Fruit fly (Drosophila melanogaster) whole organism, embryonic: Measurements from ENCODE around the gene Lsp2.

Source experiments
- BEAF-32 ChIP-seq: fragments of 200-800 bp; sonication (Bioruptor generic); optimal IDR thresholded peaks from 3 replicates; lab custom pipeline; 2017; ENCODE audit warnings: missing biosample characterization, missing genetic modification characterization, mild to moderate bottlenecking, moderate library complexity, missing genetic modification reagents
- Bgb ChIP-seq: fragments of 200-800 bp; sonication (Bioruptor generic); IDR thresholded peaks from 2 replicates; pipeline ENCODE4 v1.3.6; 2022; ENCODE audit warnings: missing biosample characterization, missing genetic modification characterization; ENCODE audit not compliant: partially characterized antibody
- CG11456 ChIP-seq: fragments of 200-800 bp; sonication (Bioruptor generic); IDR thresholded peaks from 3 replicates; pipeline ENCODE4 v1.3.6; 2022; ENCODE audit warnings: missing biosample characterization, missing genetic modification characterization
- CG11560 ChIP-seq: fragments of 200-800 bp; sonication (Bioruptor generic); IDR thresholded peaks from 3 replicates; pipeline ENCODE4 v1.3.6; 2022; ENCODE audit warnings: missing biosample characterization, missing genetic modification characterization
- CG12155 ChIP-seq: fragments of 200-800 bp; sonication (Bioruptor generic); optimal IDR thresholded peaks from 3 replicates; lab custom pipeline; 2016; ENCODE audit warnings: missing biosample characterization, missing genetic modification characterization
- CG15601 ChIP-seq: fragments of 200-800 bp; sonication (Bioruptor generic); optimal IDR thresholded peaks from 3 replicates; lab custom pipeline; 2019; ENCODE audit warnings: missing biosample characterization, mild to moderate bottlenecking, missing genetic modification characterization, moderate library complexity
- CG17912 ChIP-seq: fragments of 200-800 bp; sonication (Bioruptor generic); optimal IDR thresholded peaks from 2 replicates; lab custom pipeline; 2018; ENCODE audit warnings: missing biosample characterization, mild to moderate bottlenecking, missing genetic modification characterization
- CG18262 ChIP-seq: fragments of 200-800 bp; optimal IDR thresholded peaks from 3 replicates; lab custom pipeline; 2019; ENCODE audit warnings: missing biosample characterization, mild to moderate bottlenecking, missing genetic modification characterization, moderate library complexity
- CG18599 ChIP-seq: fragments of 200-800 bp; sonication (Bioruptor generic); optimal IDR thresholded peaks from 3 replicates; lab custom pipeline; 2017; ENCODE audit warnings: missing biosample characterization, missing genetic modification characterization, mild to moderate bottlenecking, moderate library complexity, missing genetic modification reagents
- CG31388 ChIP-seq: fragments of 200-800 bp; sonication (Bioruptor generic); optimal IDR thresholded peaks from 2 replicates; lab custom pipeline; 2016; ENCODE audit warnings: missing biosample characterization, missing genetic modification characterization
- CG8281 ChIP-seq: fragments of 200-800 bp; sonication (Bioruptor generic); optimal IDR thresholded peaks from 2 replicates; lab custom pipeline; 2018; ENCODE audit warnings: missing biosample characterization, mild to moderate bottlenecking, missing genetic modification characterization, moderate library complexity
- CG9797 ChIP-seq: fragments of 200-800 bp; sonication (Bioruptor generic); optimal IDR thresholded peaks from 3 replicates; lab custom pipeline; 2018; ENCODE audit warnings: missing biosample characterization, mild to moderate bottlenecking, missing genetic modification characterization
- CoRest ChIP-seq: fragments of 200-800 bp; sonication (Bioruptor generic); optimal IDR thresholded peaks from 3 replicates; lab custom pipeline; 2018; ENCODE audit warnings: missing biosample characterization, mild to moderate bottlenecking, missing genetic modification characterization, moderate library complexity
- Doc3 ChIP-seq: fragments of 200-800 bp; sonication (Bioruptor generic); IDR thresholded peaks from 3 replicates; pipeline ENCODE4 v1.3.6; 2022; ENCODE audit warnings: missing biosample characterization, missing genetic modification characterization; ENCODE audit not compliant: partially characterized antibody
- Ets65A ChIP-seq: fragments of 200-800 bp; sonication (Bioruptor generic); peaks from one replicate; lab custom pipeline; 2016; ENCODE audit warnings: missing biosample characterization, missing genetic modification characterization
- Hand ChIP-seq: fragments of 200-800 bp; sonication (Bioruptor generic); optimal IDR thresholded peaks from 2 replicates; lab custom pipeline; 2017; ENCODE audit warnings: mild to moderate bottlenecking, missing biosample characterization, missing genetic modification reagents, missing genetic modification characterization
- HmgD ChIP-seq: fragments of 200-800 bp; sonication (Bioruptor generic); optimal IDR thresholded peaks from 3 replicates; lab custom pipeline; 2016; ENCODE audit warnings: missing biosample characterization, missing genetic modification characterization
- MBD-R2 ChIP-seq: fragments of 200-800 bp; sonication (Bioruptor generic); IDR thresholded peaks from 2 replicates; pipeline ENCODE4 v1.3.6; 2022; ENCODE audit warnings: missing biosample characterization, missing genetic modification characterization
- Med ChIP-seq: fragments of 200-800 bp; sonication (Bioruptor generic); peaks from one replicate; lab custom pipeline; 2016; ENCODE audit warnings: missing biosample characterization, missing genetic modification characterization, mild to moderate bottlenecking, inconsistent platforms, moderate library complexity
- NC2β ChIP-seq: fragments of 200-800 bp; sonication (Bioruptor generic); optimal IDR thresholded peaks from 2 replicates; lab custom pipeline; 2016; ENCODE audit warnings: missing biosample characterization, missing genetic modification characterization
- Nf-YB ChIP-seq: fragments of 200-800 bp; sonication (Bioruptor generic); optimal IDR thresholded peaks from 3 replicates; lab custom pipeline; 2019; ENCODE audit warnings: missing biosample characterization, mild to moderate bottlenecking, missing genetic modification characterization, moderate library complexity
- Rx ChIP-seq: fragments of 200-800 bp; sonication (Bioruptor generic); IDR thresholded peaks from 2 replicates; pipeline ENCODE4 v1.3.6; 2022; ENCODE audit warnings: missing biosample characterization, missing genetic modification characterization
- Trl ChIP-seq, 3 experiments: fragments of >200 bp in 2 of 3; fragments of 200-800 bp in 1 of 3; sonication (Bioruptor generic) in 1 of 3; optimal IDR thresholded peaks; 2 replicates in 1 of 3; 3 replicates in 2 of 3; lab custom pipeline; 2016 to 2017; ENCODE audit warnings: missing biosample characterization in 1 of 3, missing genetic modification characterization in 1 of 3
- YL-1 ChIP-seq: fragments of 200-800 bp; sonication (Bioruptor generic); optimal IDR thresholded peaks from 3 replicates; lab custom pipeline; 2017; ENCODE audit warnings: missing biosample characterization, mild to moderate bottlenecking, missing genetic modification characterization
- ara ChIP-seq: fragments of 200-800 bp; sonication (Bioruptor generic); IDR thresholded peaks from 2 replicates; pipeline ENCODE4 v1.3.6; 2022; ENCODE audit warnings: missing biosample characterization, missing genetic modification characterization
- bbx ChIP-seq: fragments of 200-800 bp; sonication (Bioruptor generic); IDR thresholded peaks from 2 replicates; pipeline ENCODE4 v1.3.6; 2022; ENCODE audit warnings: missing biosample characterization, missing genetic modification characterization; ENCODE audit not compliant: partially characterized antibody
- br ChIP-seq: fragments of >200 bp; optimal IDR thresholded peaks from 2 replicates; lab custom pipeline; 2017
- cad ChIP-seq: fragments of >200 bp; optimal IDR thresholded peaks from 2 replicates; lab custom pipeline; 2017; ENCODE audit warnings: missing biosample characterization, missing genetic modification characterization
- chinmo ChIP-seq: fragments of 200-800 bp; sonication (Bioruptor generic); IDR thresholded peaks from 4 replicates; pipeline ENCODE4 v1.3.6; 2022; ENCODE audit warnings: missing biosample characterization, missing genetic modification characterization; ENCODE audit not compliant: partially characterized antibody
- crol ChIP-seq: fragments of 200-800 bp; sonication (Bioruptor generic); IDR thresholded peaks from 2 replicates; pipeline ENCODE4 v1.3.6; 2022; ENCODE audit warnings: missing biosample characterization, missing genetic modification characterization
- cwo ChIP-seq: fragments of 200-800 bp; sonication (Bioruptor generic); optimal IDR thresholded peaks from 3 replicates; lab custom pipeline; 2017; ENCODE audit warnings: missing biosample characterization, missing genetic modification characterization, mild to moderate bottlenecking, moderate library complexity, missing genetic modification reagents
- dmrt99B ChIP-seq: fragments of 200-800 bp; sonication (Bioruptor generic); optimal IDR thresholded peaks from 2 replicates; lab custom pipeline; 2018; ENCODE audit warnings: missing biosample characterization, mild to moderate bottlenecking, missing genetic modification characterization, moderate library complexity
- gfzf ChIP-seq: fragments of 200-800 bp; sonication (Bioruptor generic); optimal IDR thresholded peaks from 2 replicates; lab custom pipeline; 2016; ENCODE audit warnings: missing biosample characterization, mild to moderate bottlenecking, missing genetic modification characterization, moderate library complexity
- luna ChIP-seq: fragments of 200-800 bp; sonication (Bioruptor generic); optimal IDR thresholded peaks from 2 replicates; lab custom pipeline; 2016; ENCODE audit warnings: missing biosample characterization, missing genetic modification characterization
- nmo ChIP-seq: fragments of 200-800 bp; sonication (Bioruptor generic); optimal IDR thresholded peaks from 2 replicates; lab custom pipeline; 2018; ENCODE audit warnings: missing biosample characterization, mild to moderate bottlenecking, missing genetic modification characterization, moderate library complexity
- psq ChIP-seq: fragments of 200-800 bp; sonication (Bioruptor generic); optimal IDR thresholded peaks from 2 replicates; lab custom pipeline; 2017; ENCODE audit warnings: missing biosample characterization, missing genetic modification characterization
- pzg ChIP-seq: fragments of 200-800 bp; sonication (Bioruptor generic); optimal IDR thresholded peaks from 3 replicates; lab custom pipeline; 2018; ENCODE audit warnings: missing biosample characterization, mild to moderate bottlenecking, missing genetic modification characterization, moderate library complexity
- ro ChIP-seq: fragments of 200-800 bp; sonication (Bioruptor generic); IDR thresholded peaks from 2 replicates; pipeline ENCODE4 v1.3.6; 2022; ENCODE audit warnings: missing biosample characterization, missing genetic modification characterization
- sens-2 ChIP-seq: fragments of 200-800 bp; sonication (Bioruptor generic); IDR thresholded peaks from 2 replicates; pipeline ENCODE4 v1.3.6; 2022; ENCODE audit warnings: missing biosample characterization, missing genetic modification characterization
- so ChIP-seq: fragments of 200-800 bp; sonication (Bioruptor generic); IDR thresholded peaks from 3 replicates; pipeline ENCODE4 v1.3.6; 2022; ENCODE audit warnings: missing biosample characterization, missing genetic modification characterization
- sug ChIP-seq: fragments of 200-800 bp; optimal IDR thresholded peaks from 2 replicates; lab custom pipeline; 2019; ENCODE audit warnings: missing biosample characterization, mild to moderate bottlenecking, missing genetic modification characterization, moderate library complexity
- tup ChIP-seq: fragments of 200-800 bp; sonication (Bioruptor generic); optimal IDR thresholded peaks from 2 replicates; lab custom pipeline; 2016; ENCODE audit warnings: missing biosample characterization, mild to moderate bottlenecking, missing genetic modification characterization, moderate library complexity

Lsp2 gene

dm6 chr3L:12145709-12146694, 16.8 kb downstream of the Lsp2 start, which contains the start of the genes eIF3l and Nrx-IV (continued):
- TF ChIP-seq nmo (GFP tag; lab: Kevin White, UChicago) = peak; percentile 35
- peak; percentile 77 for TF ChIP-seq CG9797

- peak; percentile 85 for TF ChIP-seq CG12155
- no peak for TF ChIP-seq CG18262 (tag; lab: Kevin White, UChicago)
- no peak for TF ChIP-seq CG18599 (GFP tag; lab: Kevin White, UChicago)
- TF ChIP-seq Doc3 (GFP tag; lab: Robert Waterston, UW) = 0 out of 3 replicates have a peak, but pooled peaks have one; percentile 17
- no peak for TF ChIP-seq dmrt99B (tag; lab: Kevin White, UChicago)
- TF ChIP-seq bbx (GFP tag; lab: Robert Waterston, UW) = peak; percentile 35; the same call in 1 of the 2 replicates
- peak; percentile 64 to 68 for TF ChIP-seq Trl (optimal IDR thresholded peaks at IDR 0.05; lab: Kevin White, UChicago)
- no peak for TF ChIP-seq Trl (GFP tag; optimal IDR thresholded peaks at IDR 0.05; lab: Kevin White, UChicago)
- peak; percentile 76 for TF ChIP-seq psq
These were observed 17.8 kb downstream of the Lsp2 start for dm6 chr3L:12146970-12147369.

- TF ChIP-seq pzg (GFP tag; lab: Kevin White, UChicago) = peak; percentile 29
- TF ChIP-seq CG31388 (GFP tag; lab: Kevin White, UChicago) = no peak
- peak; percentile 7 for TF ChIP-seq BEAF-32 (GFP tag; lab: Kevin White, UChicago)
- TF ChIP-seq gfzf = peak; percentile 60
- TF ChIP-seq MBD-R2 (GFP tag; lab: Robert Waterston, UW) = peak; percentile 47; the same call in 1 of the 2 replicates
- TF ChIP-seq, all 482 proteins: peak for 4
These were observed 19.8 kb downstream of the Lsp2 start, which contains the start of gene CG32099 for dm6 chr3L:12149024-12149423. Gene CG32099, plus strand, starts transcription at chr3L:12149273.

dm6 chr3L:12162156-12162682, 33.0 kb downstream of the Lsp2 start:
- TF ChIP-seq cad (GFP tag; lab: Kevin White, UChicago) (no peak), CG11560 (tag; lab: Robert Waterston, UW) (0 out of 3 replicates have a peak, but pooled peaks have one; percentile 36), crol (peak; percentile 66), CG17912 (GFP tag; lab: Kevin White, UChicago) (no peak), ara (GFP tag; lab: Robert Waterston, UW) (no peak), tup (GFP tag; lab: Kevin White, UChicago) (no peak), CoRest (tag; lab: Kevin White, UChicago) (no peak), sens-2 (GFP tag; lab: Robert Waterston, UW) (no peak), so (GFP tag; lab: Robert Waterston, UW) (0 out of 3 replicates have a peak, but pooled peaks have one; percentile 3), sug (tag; lab: Kevin White, UChicago) (no peak), CG11456 (GFP tag; lab: Robert Waterston, UW) (no peak), Rx (no peak), CG8281 (no peak), YL-1 (GFP tag; lab: Kevin White, UChicago) (no peak), Bgb (no peak), ro (GFP tag; lab: Robert Waterston, UW) (no peak), luna (no peak), Med (GFP tag; lab: Kevin White, UChicago) (peak; percentile 83), chinmo (GFP tag; lab: Robert Waterston, UW) (0 out of 4 replicates have a peak, but pooled peaks have one; percentile 70), cwo (GFP tag; lab: Kevin White, UChicago) (peak; percentile 53), br (lab: Kevin White, UChicago) (no peak), Hand (GFP tag; lab: Kevin White, UChicago) (no peak), Nf-YB (GFP tag; lab: Kevin White, UChicago) (no peak), CG15601 (tag; lab: Kevin White, UChicago) (peak; percentile 37), Ets65A (GFP tag; lab: Kevin White, UChicago) (peak; percentile 71), NC2β (GFP tag; lab: Kevin White, UChicago) (no peak), HmgD (no peak)
